In genomic region chr3R:9928205-9929008, dm6 we compare ENCODE assay signal across 2 fruit fly cellular contexts.
TF ChIP-seq lines count a peak whose summit lies in the region.

No protein-coding gene starts in this region.

TF ChIP-seq in whole organism, embryonic, 481 proteins besides CTCF, POLR2A, EP300 and RAD21 (continued from another document and continues in another):
- TF ChIP-seq schlank (tag; optimal IDR thresholded peaks at IDR 0.05; lab: Kevin White, UChicago) (no peak), salm (tag; optimal IDR thresholded peaks at IDR 0.05; lab: Kevin White, UChicago) (no peak), CG10543 (GFP tag; optimal IDR thresholded peaks at IDR 0.05; lab: Kevin White, UChicago) (peak; percentile 55), CG17361 (GFP tag; IDR thresholded peaks at IDR 0.05; lab: Robert Waterston, UW) (no peak), ap (GFP tag; IDR thresholded peaks at IDR 0.05; lab: Robert Waterston, UW) (no peak), Nf-YA (GFP tag; IDR thresholded peaks at IDR 0.05; lab: Robert Waterston, UW) (no peak), CG15073 (GFP tag; optimal IDR thresholded peaks at IDR 0.05; lab: Kevin White, UChicago) (no peak), CG11723 (GFP tag; optimal IDR thresholded peaks at IDR 0.05; lab: Kevin White, UChicago) (peak; percentile 1), Meics (GFP tag; optimal IDR thresholded peaks at IDR 0.05; lab: Kevin White, UChicago) (no peak), ac (GFP tag; optimal IDR thresholded peaks at IDR 0.05; lab: Kevin White, UChicago) (no peak), CG7786 (GFP tag; optimal IDR thresholded peaks at IDR 0.05; lab: Kevin White, UChicago) (no peak), Med (GFP tag; lab: Kevin White, UChicago) (peak; percentile 33), CG14050 (GFP tag; IDR thresholded peaks at IDR 0.05; lab: Robert Waterston, UW) (no peak), chinmo (GFP tag; IDR thresholded peaks at IDR 0.05; lab: Robert Waterston, UW; ENCODE audit: partially characterized antibody) (peak; percentile 90), nau (GFP tag; optimal IDR thresholded peaks at IDR 0.05; lab: Kevin White, UChicago) (no peak), sens (GFP tag; lab: Kevin White, UChicago) (peak; percentile 54), Hr51 (GFP tag; optimal IDR thresholded peaks at IDR 0.05; lab: Kevin White, UChicago) (no peak), bsh (GFP tag; optimal IDR thresholded peaks at IDR 0.05; lab: Kevin White, UChicago) (peak in 1 of 2 experiments; percentile 13), crol (GFP tag; IDR thresholded peaks at IDR 0.05; lab: Robert Waterston, UW) (peak; percentile 64), Ssrp (tag; optimal IDR thresholded peaks at IDR 0.05; lab: Kevin White, UChicago) (no peak), NC2β (GFP tag; optimal IDR thresholded peaks at IDR 0.05; lab: Kevin White, UChicago) (no peak), CG17328 (GFP tag; IDR thresholded peaks at IDR 0.05; lab: Robert Waterston, UW) (0 out of 2 replicates have a peak, but pooled peaks have one; percentile 15), tup (GFP tag; optimal IDR thresholded peaks at IDR 0.05; lab: Kevin White, UChicago) (no peak), h (optimal IDR thresholded peaks at IDR 0.05; lab: Kevin White, UChicago) (no peak), nom (GFP tag; optimal IDR thresholded peaks at IDR 0.05; lab: Kevin White, UChicago) (peak; percentile 70), pum (GFP tag; optimal IDR thresholded peaks at IDR 0.05; lab: Kevin White, UChicago) (no peak), CG4707 (GFP tag; optimal IDR thresholded peaks at IDR 0.05; lab: Kevin White, UChicago) (no peak), CG18599 (GFP tag; optimal IDR thresholded peaks at IDR 0.05; lab: Kevin White, UChicago) (peak; percentile 24), grn (GFP tag; optimal IDR thresholded peaks at IDR 0.05; lab: Kevin White, UChicago) (peak; percentile 36), Lim3 (GFP tag; IDR thresholded peaks at IDR 0.05; lab: Robert Waterston, UW) (no peak), cg (GFP tag; optimal IDR thresholded peaks at IDR 0.05; lab: Kevin White, UChicago) (peak; percentile 22), Hr3 (GFP tag; optimal IDR thresholded peaks at IDR 0.05; lab: Kevin White, UChicago) (no peak), CG34224 (GFP tag; IDR thresholded peaks at IDR 0.05; lab: Robert Waterston, UW; ENCODE audit: partially characterized antibody) (peak; percentile 57; the same call in 1 of the 3 replicates), fd96Cb (tag; optimal IDR thresholded peaks at IDR 0.05; lab: Kevin White, UChicago) (no peak), Deaf1 (tag; optimal IDR thresholded peaks at IDR 0.05; lab: Kevin White, UChicago) (peak; percentile 99), tgo (GFP tag; IDR thresholded peaks at IDR 0.05; lab: Robert Waterston, UW) (no peak), slou (GFP tag; optimal IDR thresholded peaks at IDR 0.05; lab: Kevin White, UChicago) (no peak), ab (GFP tag; optimal IDR thresholded peaks at IDR 0.05; lab: Kevin White, UChicago) (no peak), klu (GFP tag; IDR thresholded peaks at IDR 0.05; lab: Robert Waterston, UW) (peak; percentile 25; the same call in 1 of the 2 replicates), gcm2 (GFP tag; optimal IDR thresholded peaks at IDR 0.05; lab: Kevin White, UChicago) (no peak), CG31224 (GFP tag; IDR thresholded peaks at IDR 0.05; lab: Robert Waterston, UW) (no peak), ems (GFP tag; optimal IDR thresholded peaks at IDR 0.05; lab: Kevin White, UChicago) (no peak), CG10431 (GFP tag; optimal IDR thresholded peaks at IDR 0.05; lab: Kevin White, UChicago) (no peak), hbn (GFP tag; IDR thresholded peaks at IDR 0.05; lab: Robert Waterston, UW; ENCODE audit: partially characterized antibody) (no peak), CG14014 (GFP tag; IDR thresholded peaks at IDR 0.05; lab: Robert Waterston, UW) (no peak), CG4282 (GFP tag; optimal IDR thresholded peaks at IDR 0.05; lab: Kevin White, UChicago) (no peak), CG15514 (GFP tag; optimal IDR thresholded peaks at IDR 0.05; lab: Kevin White, UChicago) (no peak), Dbx (GFP tag; IDR thresholded peaks at IDR 0.05; lab: Robert Waterston, UW) (peak; percentile 32; the same call in 1 of the 3 replicates), mirr (GFP tag; optimal IDR thresholded peaks at IDR 0.05; lab: Kevin White, UChicago) (peak; percentile 24), Eip74EF (GFP tag; optimal IDR thresholded peaks at IDR 0.05; lab: Kevin White, UChicago) (peak in 1 of 2 experiments; percentile 76), CG16813 (GFP tag; IDR thresholded peaks at IDR 0.05; lab: Robert Waterston, UW; ENCODE audit: partially characterized antibody) (peak; percentile 39; the same call in 1 of the 3 replicates), D (optimal IDR thresholded peaks at IDR 0.05; lab: Kevin White, UChicago) (no peak), D (GFP tag; optimal IDR thresholded peaks at IDR 0.05; lab: Kevin White, UChicago) (no peak), pho (GFP tag; optimal IDR thresholded peaks at IDR 0.05; lab: Kevin White, UChicago) (no peak), ssp (GFP tag; IDR thresholded peaks at IDR 0.05; lab: Robert Waterston, UW) (no peak), lab (GFP tag; optimal IDR thresholded peaks at IDR 0.05; lab: Kevin White, UChicago) (peak; percentile 3), Xrp1 (GFP tag; IDR thresholded peaks at IDR 0.05; lab: Robert Waterston, UW) (no peak), Hmr (GFP tag; optimal IDR thresholded peaks at IDR 0.05; lab: Kevin White, UChicago) (peak; percentile 25), Opbp (GFP tag; IDR thresholded peaks at IDR 0.05; lab: Robert Waterston, UW; ENCODE audit: partially characterized antibody) (no peak), Kr (GFP tag; optimal IDR thresholded peaks at IDR 0.05; lab: Kevin White, UChicago) (no peak), CG11085 (GFP tag; IDR thresholded peaks at IDR 0.05; lab: Robert Waterston, UW) (no peak), NC2α (GFP tag; optimal IDR thresholded peaks at IDR 0.05; lab: Kevin White, UChicago) (no peak), ERR (GFP tag; optimal IDR thresholded peaks at IDR 0.05; lab: Kevin White, UChicago) (peak; percentile 15), Six4 (GFP tag; optimal IDR thresholded peaks at IDR 0.05; lab: Kevin White, UChicago) (no peak), ase (GFP tag; IDR thresholded peaks at IDR 0.05; lab: Robert Waterston, UW) (no peak), lbe (GFP tag; optimal IDR thresholded peaks at IDR 0.05; lab: Kevin White, UChicago) (peak; percentile 52), Dip2 (GFP tag; IDR thresholded peaks at IDR 0.05; lab: Robert Waterston, UW) (no peak), CG15269 (tag; optimal IDR thresholded peaks at IDR 0.05; lab: Kevin White, UChicago) (no peak)

TF ChIP-seq in whole organism, prepupa, 60 proteins besides CTCF, POLR2A, EP300 and RAD21 (continued from another document):
- peak; percentile 53 for TF ChIP-seq Eip78C (GFP tag; lab: Kevin White, UChicago)
- TF ChIP-seq achi (GFP tag; optimal IDR thresholded peaks at IDR 0.05; lab: Kevin White, UChicago): peak; percentile 16
- TF ChIP-seq CG6854 (GFP tag; optimal IDR thresholded peaks at IDR 0.05; lab: Kevin White, UChicago): peak; percentile 91
- no peak for TF ChIP-seq CG3032 (tag; optimal IDR thresholded peaks at IDR 0.05; lab: Kevin White, UChicago)
- no peak for TF ChIP-seq CG4318 (GFP tag; optimal IDR thresholded peaks at IDR 0.05; lab: Kevin White, UChicago)
- peak; percentile 52 for TF ChIP-seq net (GFP tag; optimal IDR thresholded peaks at IDR 0.05; lab: Kevin White, UChicago)
- peak; percentile 38 for TF ChIP-seq CG6808 (GFP tag; optimal IDR thresholded peaks at IDR 0.05; lab: Kevin White, UChicago)
- TF ChIP-seq svp (GFP tag; lab: Kevin White, UChicago): peak; percentile 77
